Fruit fly (Drosophila melanogaster) whole organism, embryonic: ENCODE data around the gene yl.

Experiments used
- Atf-2 ChIP-seq: fragments of 200-800 bp; sonication (Bioruptor generic); optimal IDR thresholded peaks from 2 replicates; lab custom pipeline; 2016; ENCODE audit warnings: missing biosample characterization, missing genetic modification characterization
- B-H1 ChIP-seq: fragments of 200-800 bp; sonication (Bioruptor generic); IDR thresholded peaks from 3 replicates; pipeline ENCODE4 v1.3.6; 2022; ENCODE audit warnings: missing biosample characterization, missing genetic modification characterization
- CG10366 ChIP-seq: fragments of 200-800 bp; sonication (Bioruptor generic); IDR thresholded peaks from 2 replicates; pipeline ENCODE4 v1.3.6; 2022; ENCODE audit warnings: missing biosample characterization, missing genetic modification characterization
- CG11504 ChIP-seq: fragments of 200-800 bp; sonication (Bioruptor generic); optimal IDR thresholded peaks from 3 replicates; lab custom pipeline; 2019; ENCODE audit warnings: missing biosample characterization, mild to moderate bottlenecking, missing genetic modification characterization, moderate library complexity
- CG12155 ChIP-seq: fragments of 200-800 bp; sonication (Bioruptor generic); optimal IDR thresholded peaks from 3 replicates; lab custom pipeline; 2016; ENCODE audit warnings: missing biosample characterization, missing genetic modification characterization
- CG14667 ChIP-seq: fragments of 200-800 bp; sonication (Bioruptor generic); IDR thresholded peaks from 2 replicates; pipeline ENCODE4 v1.3.6; 2022; ENCODE audit warnings: missing biosample characterization, missing genetic modification characterization
- CG15269 ChIP-seq: fragments of 200-800 bp; sonication (Bioruptor generic); optimal IDR thresholded peaks from 2 replicates; lab custom pipeline; 2018; ENCODE audit warnings: missing biosample characterization, mild to moderate bottlenecking, missing genetic modification characterization, moderate library complexity
- CG1529 ChIP-seq: fragments of 200-800 bp; sonication (Bioruptor generic); optimal IDR thresholded peaks from 3 replicates; lab custom pipeline; 2018; ENCODE audit warnings: missing biosample characterization, missing genetic modification characterization
- CG15479 ChIP-seq: fragments of 200-800 bp; sonication (Bioruptor generic); optimal IDR thresholded peaks from 3 replicates; lab custom pipeline; 2019; ENCODE audit warnings: missing biosample characterization, mild to moderate bottlenecking, missing genetic modification characterization, moderate library complexity
- CG18476 ChIP-seq: fragments of 200-800 bp; sonication (Bioruptor generic); optimal IDR thresholded peaks from 2 replicates; lab custom pipeline; 2016; ENCODE audit warnings: missing biosample characterization, mild to moderate bottlenecking, missing genetic modification characterization
- CG2129 ChIP-seq: fragments of 200-800 bp; sonication (Bioruptor generic); IDR thresholded peaks from 2 replicates; pipeline ENCODE4 v1.3.6; 2022; ENCODE audit warnings: missing biosample characterization, missing genetic modification characterization; ENCODE audit not compliant: partially characterized antibody
- CG33213 ChIP-seq: fragments of 200-800 bp; sonication (Bioruptor generic); optimal IDR thresholded peaks from 3 replicates; lab custom pipeline; 2016; ENCODE audit warnings: missing biosample characterization, missing genetic modification characterization
- CG4424 ChIP-seq: fragments of 200-800 bp; sonication (Bioruptor generic); optimal IDR thresholded peaks from 3 replicates; lab custom pipeline; 2016; ENCODE audit warnings: missing biosample characterization, missing genetic modification characterization
- CG4730 ChIP-seq: fragments of 200-800 bp; sonication (Bioruptor generic); IDR thresholded peaks from 2 replicates; pipeline ENCODE4 v1.3.6; 2022; ENCODE audit warnings: missing biosample characterization, missing genetic modification characterization
- CG6272 ChIP-seq: fragments of 200-800 bp; sonication (Bioruptor generic); IDR thresholded peaks from 2 replicates; pipeline ENCODE4 v1.3.6; 2022; ENCODE audit warnings: missing biosample characterization, missing genetic modification characterization
- CG8388 ChIP-seq: fragments of 200-800 bp; sonication (Bioruptor generic); optimal IDR thresholded peaks from 2 replicates; lab custom pipeline; 2019; ENCODE audit warnings: missing biosample characterization, mild to moderate bottlenecking, missing genetic modification characterization, moderate library complexity
- Camta ChIP-seq: fragments of 200-800 bp; sonication (Bioruptor generic); optimal IDR thresholded peaks from 2 replicates; lab custom pipeline; 2016; ENCODE audit warnings: missing biosample characterization, missing genetic modification characterization
- D19B ChIP-seq: fragments of 200-800 bp; sonication (Bioruptor generic); optimal IDR thresholded peaks from 2 replicates; lab custom pipeline; 2017; ENCODE audit warnings: missing biosample characterization, mild to moderate bottlenecking, missing genetic modification characterization
- Dp ChIP-seq: fragments of 200-800 bp; sonication (Bioruptor generic); optimal IDR thresholded peaks from 2 replicates; lab custom pipeline; 2018; ENCODE audit warnings: missing biosample characterization, mild to moderate bottlenecking, missing genetic modification characterization, moderate library complexity
- Ets97D ChIP-seq: fragments of 200-800 bp; sonication (Bioruptor generic); optimal IDR thresholded peaks from 3 replicates; lab custom pipeline; 2016; ENCODE audit warnings: missing biosample characterization, missing genetic modification characterization
- HLH4C ChIP-seq: fragments of 200-800 bp; sonication (Bioruptor generic); IDR thresholded peaks from 3 replicates; pipeline ENCODE4 v1.3.6; 2022; ENCODE audit warnings: missing biosample characterization, missing genetic modification characterization; ENCODE audit not compliant: partially characterized antibody
- Hr51 ChIP-seq, 2 experiments: fragments of 200-800 bp; sonication (Bioruptor generic); optimal IDR thresholded peaks; 2 replicates in 1 of 2; 3 replicates in 1 of 2; lab custom pipeline; 2016 to 2018; ENCODE audit warnings: missing biosample characterization in 2 of 2, missing genetic modification characterization in 2 of 2, mild to moderate bottlenecking in 1 of 2, moderate library complexity in 1 of 2
- NK7.1 ChIP-seq: fragments of 200-800 bp; sonication (Bioruptor generic); optimal IDR thresholded peaks from 3 replicates; lab custom pipeline; 2016; ENCODE audit warnings: missing biosample characterization, missing genetic modification characterization
- NfI ChIP-seq: fragments of 200-800 bp; sonication (Bioruptor generic); optimal IDR thresholded peaks from 3 replicates; lab custom pipeline; 2018; ENCODE audit warnings: missing biosample characterization, mild to moderate bottlenecking, missing genetic modification characterization, moderate library complexity
- Vsx1 ChIP-seq: fragments of 200-800 bp; sonication (Bioruptor generic); optimal IDR thresholded peaks from 2 replicates; lab custom pipeline; 2017; ENCODE audit warnings: missing biosample characterization, mild to moderate bottlenecking, missing genetic modification characterization, missing genetic modification reagents
- abd-A ChIP-seq: fragments of 200-800 bp; sonication (Bioruptor generic); optimal IDR thresholded peaks from 3 replicates; lab custom pipeline; 2019; ENCODE audit warnings: missing biosample characterization, mild to moderate bottlenecking, missing genetic modification characterization, moderate library complexity
- bbx ChIP-seq: fragments of 200-800 bp; sonication (Bioruptor generic); IDR thresholded peaks from 2 replicates; pipeline ENCODE4 v1.3.6; 2022; ENCODE audit warnings: missing biosample characterization, missing genetic modification characterization; ENCODE audit not compliant: partially characterized antibody
- chn ChIP-seq: fragments of 200-800 bp; sonication (Bioruptor generic); optimal IDR thresholded peaks from 2 replicates; lab custom pipeline; 2016; ENCODE audit warnings: missing biosample characterization, missing genetic modification characterization
- corto ChIP-seq: fragments of 200-800 bp; sonication (Bioruptor generic); optimal IDR thresholded peaks from 2 replicates; lab custom pipeline; 2016; ENCODE audit warnings: missing biosample characterization, mild to moderate bottlenecking, missing genetic modification characterization, moderate library complexity
- crol ChIP-seq: fragments of 200-800 bp; sonication (Bioruptor generic); IDR thresholded peaks from 2 replicates; pipeline ENCODE4 v1.3.6; 2022; ENCODE audit warnings: missing biosample characterization, missing genetic modification characterization
- da ChIP-seq: fragments of 200-800 bp; sonication (Bioruptor generic); optimal IDR thresholded peaks from 2 replicates; lab custom pipeline; 2016; ENCODE audit warnings: missing biosample characterization, missing genetic modification characterization
- dan ChIP-seq: fragments of 200-800 bp; sonication (Bioruptor generic); IDR thresholded peaks from 2 replicates; pipeline ENCODE4 v1.3.6; 2022; ENCODE audit warnings: missing biosample characterization, missing genetic modification characterization
- danr ChIP-seq: fragments of 200-800 bp; sonication (Bioruptor generic); IDR thresholded peaks from 2 replicates; pipeline ENCODE4 v1.3.6; 2022; ENCODE audit warnings: missing biosample characterization, missing genetic modification characterization
- emc ChIP-seq: fragments of 200-800 bp; sonication (Bioruptor generic); optimal IDR thresholded peaks from 2 replicates; lab custom pipeline; 2016; ENCODE audit warnings: missing biosample characterization, missing genetic modification characterization
- fd64A ChIP-seq: fragments of 200-800 bp; sonication (Bioruptor generic); optimal IDR thresholded peaks from 3 replicates; lab custom pipeline; 2018; ENCODE audit warnings: missing biosample characterization, mild to moderate bottlenecking, missing genetic modification characterization
- gcm2 ChIP-seq: fragments of 200-800 bp; sonication (Bioruptor generic); optimal IDR thresholded peaks from 2 replicates; lab custom pipeline; 2016; ENCODE audit warnings: missing biosample characterization, missing genetic modification characterization
- klu ChIP-seq: fragments of 200-800 bp; sonication (Bioruptor generic); IDR thresholded peaks from 2 replicates; pipeline ENCODE4 v1.3.6; 2022; ENCODE audit warnings: missing biosample characterization, missing genetic modification characterization
- knrl ChIP-seq: fragments of 200-800 bp; sonication (Bioruptor generic); IDR thresholded peaks from 3 replicates; pipeline ENCODE4 v1.3.6; 2022; ENCODE audit warnings: missing biosample characterization, missing genetic modification characterization; ENCODE audit not compliant: partially characterized antibody
- lola ChIP-seq, 3 experiments: fragments of >200 bp in 2 of 3; fragments of 200-800 bp in 1 of 3; sonication (Bioruptor generic) in 1 of 3; optimal IDR thresholded peaks; 2 replicates each; lab custom pipeline; 2017 to 2019; ENCODE audit warnings: missing biosample characterization in 3 of 3, missing genetic modification characterization in 3 of 3, mild to moderate bottlenecking in 1 of 3, moderate library complexity in 1 of 3
- nau ChIP-seq: fragments of 200-800 bp; sonication (Bioruptor generic); optimal IDR thresholded peaks from 3 replicates; lab custom pipeline; 2017; ENCODE audit warnings: missing biosample characterization, mild to moderate bottlenecking, missing genetic modification characterization, missing genetic modification reagents
- pan ChIP-seq, 4 experiments: fragments of >200 bp in 3 of 4; fragments of 200-800 bp in 1 of 4; sonication (Bioruptor generic) in 1 of 4; optimal IDR thresholded peaks in 3 of 4; IDR thresholded peaks in 1 of 4; 2 replicates each; pipeline versions ENCODE4 v1.3.6 to Lab custom; 2017 to 2022; ENCODE audit warnings: missing biosample characterization in 2 of 4, missing genetic modification characterization in 2 of 4, mixed read lengths in 1 of 4
- repo ChIP-seq: fragments of 200-800 bp; sonication (Bioruptor generic); optimal IDR thresholded peaks from 2 replicates; lab custom pipeline; 2016; ENCODE audit warnings: missing biosample characterization, missing genetic modification characterization
- run ChIP-seq: fragments of 200-800 bp; sonication (Bioruptor generic); optimal IDR thresholded peaks from 3 replicates; lab custom pipeline; 2018; ENCODE audit warnings: missing biosample characterization, mild to moderate bottlenecking, missing genetic modification characterization
- shn ChIP-seq: fragments of 200-800 bp; sonication (Bioruptor generic); optimal IDR thresholded peaks from 3 replicates; lab custom pipeline; 2016; ENCODE audit warnings: missing biosample characterization, missing genetic modification characterization
- slou ChIP-seq: fragments of 200-800 bp; sonication (Bioruptor generic); optimal IDR thresholded peaks from 3 replicates; lab custom pipeline; 2016; ENCODE audit warnings: missing biosample characterization, missing genetic modification characterization
- sna ChIP-seq: fragments of 200-800 bp; sonication (Bioruptor generic); IDR thresholded peaks from 2 replicates; pipeline ENCODE4 v1.3.6; 2022; ENCODE audit warnings: missing biosample characterization, missing genetic modification characterization; ENCODE audit not compliant: partially characterized antibody
- trem ChIP-seq: fragments of 200-800 bp; optimal IDR thresholded peaks from 3 replicates; lab custom pipeline; 2019; ENCODE audit warnings: missing biosample characterization, mild to moderate bottlenecking, missing genetic modification characterization, moderate library complexity
- tx ChIP-seq: fragments of 200-800 bp; sonication (Bioruptor generic); optimal IDR thresholded peaks from 2 replicates; lab custom pipeline; 2016; ENCODE audit warnings: missing biosample characterization, missing genetic modification characterization

Gene yl

dm6 chrX:14208426-14209208, 15.6 kb downstream of the yl start (continued):
- TF ChIP-seq CG10366 (peak; percentile 42; the same call in 1 of the 2 replicates), NfI (peak; percentile 50), slou (no peak), CG6272 (GFP tag; lab: Robert Waterston, UW) (no peak), gcm2 (GFP tag; lab: Kevin White, UChicago) (peak; percentile 29), CG1529 (GFP tag; lab: Kevin White, UChicago) (peak; percentile 46), shn (no peak), CG11504 (tag; lab: Kevin White, UChicago) (peak; percentile 83), pan (optimal IDR thresholded peaks at IDR 0.05; lab: Kevin White, UChicago) (no peak), pan (GFP tag; optimal IDR thresholded peaks at IDR 0.05 in 1 of 2, IDR thresholded peaks at IDR 0.05 in 1 of 2) (peak in 1 of 2 experiments; percentile 58), CG15479 (peak; percentile 19), CG12155 (GFP tag; lab: Kevin White, UChicago) (no peak), klu (GFP tag; lab: Robert Waterston, UW) (no peak), CG4730 (GFP tag; lab: Robert Waterston, UW) (no peak), sna (no peak), Camta (peak; percentile 5), repo (no peak), da (GFP tag; lab: Kevin White, UChicago) (no peak), Atf-2 (GFP tag; lab: Kevin White, UChicago) (peak; percentile 22), knrl (GFP tag; lab: Robert Waterston, UW) (no peak), CG2129 (GFP tag; lab: Robert Waterston, UW) (no peak), HLH4C (no peak), D19B (GFP tag; lab: Kevin White, UChicago) (no peak), bbx (GFP tag; lab: Robert Waterston, UW) (no peak), Ets97D (GFP tag; lab: Kevin White, UChicago) (no peak), CG4424 (GFP tag; lab: Kevin White, UChicago) (peak; percentile 59), chn (GFP tag; lab: Kevin White, UChicago) (peak; percentile 30), CG15269 (tag; lab: Kevin White, UChicago) (peak; percentile 58), corto (no peak), crol (no peak), lola (GFP tag; optimal IDR thresholded peaks at IDR 0.05; lab: Kevin White, UChicago) (peak in 1 of 3 experiments; percentile 64), tx (GFP tag; lab: Kevin White, UChicago) (no peak), CG18476 (peak; percentile 48), CG33213 (GFP tag; lab: Kevin White, UChicago) (no peak), CG8388 (GFP tag; lab: Kevin White, UChicago) (peak; percentile 77), Vsx1 (GFP tag; lab: Kevin White, UChicago) (peak; percentile 23), nau (GFP tag; lab: Kevin White, UChicago) (peak; percentile 43), B-H1 (GFP tag; lab: Robert Waterston, UW) (peak; percentile 34; the same call in 1 of the 3 replicates), trem (tag; lab: Kevin White, UChicago) (peak; percentile 47), fd64A (no peak), danr (GFP tag; lab: Robert Waterston, UW) (no peak), abd-A (no peak), Dp (GFP tag; lab: Kevin White, UChicago) (no peak), dan (no peak), CG14667 (GFP tag; lab: Robert Waterston, UW) (no peak), run (tag; lab: Kevin White, UChicago) (no peak), Hr51 (GFP tag; optimal IDR thresholded peaks at IDR 0.05; lab: Kevin White, UChicago) (peak in 1 of 2 experiments; percentile 75), emc (GFP tag; lab: Kevin White, UChicago) (no peak), NK7.1 (GFP tag; lab: Kevin White, UChicago) (no peak)
